Worm (Caenorhabditis elegans) whole organism, early embryonic: ENCODE results near the gene F21C10.13.

Experiments used
- B0310.2 ChIP-seq: sonication (generic microtip); optimal IDR thresholded peaks from 2 replicates; lab custom pipeline; 2016; ENCODE audit warnings: mild to moderate bottlenecking, missing genetic modification characterization, missing compliant biosample characterization
- F13C5.2 ChIP-seq: sonication (generic microtip); optimal IDR thresholded peaks from 2 replicates; lab custom pipeline; 2017; ENCODE audit warnings: mild to moderate bottlenecking, missing genetic modification characterization, inconsistent platforms, missing compliant biosample characterization
- aly-1 ChIP-seq: sonication (generic microtip); optimal IDR thresholded peaks from 2 replicates; lab custom pipeline; 2016; ENCODE audit warnings: missing genetic modification characterization, missing compliant biosample characterization
- ama-1 ChIP-seq: fragments of 150-350 bp; optimal IDR thresholded peaks from 2 replicates; lab custom pipeline; 2014
- ceh-13 ChIP-seq: fragments of 200-800 bp; sonication (Bioruptor generic); optimal IDR thresholded peaks from 2 replicates; lab custom pipeline; 2018; ENCODE audit warnings: mild to moderate bottlenecking, missing genetic modification characterization, missing compliant biosample characterization
- ceh-36 ChIP-seq: sonication (generic microtip); optimal IDR thresholded peaks from 2 replicates; lab custom pipeline; 2016; ENCODE audit warnings: missing genetic modification characterization, inconsistent platforms, missing compliant biosample characterization
- ets-7 ChIP-seq: sonication (generic microtip); optimal IDR thresholded peaks from 2 replicates; lab custom pipeline; 2016; ENCODE audit warnings: missing genotype, missing genetic modification characterization, missing compliant biosample characterization
- flt-1 ChIP-seq: fragments of 200-800 bp; sonication (Bioruptor generic); IDR thresholded peaks from 2 replicates; pipeline ENCODE4 v1.3.6; 2022; ENCODE audit warnings: missing genetic modification characterization, missing compliant biosample characterization
- hmbx-1 ChIP-seq: sonication (generic microtip); optimal IDR thresholded peaks from 2 replicates; lab custom pipeline; 2016; ENCODE audit warnings: mild to moderate bottlenecking, missing genetic modification characterization, missing compliant biosample characterization
- hmg-4 ChIP-seq: fragments of 200-800 bp; sonication (Bioruptor generic); optimal IDR thresholded peaks from 2 replicates; lab custom pipeline; 2018; ENCODE audit warnings: mild to moderate bottlenecking, missing genetic modification characterization, missing compliant biosample characterization
- hnd-1 ChIP-seq: sonication (generic microtip); optimal IDR thresholded peaks from 2 replicates; lab custom pipeline; 2016; ENCODE audit warnings: missing genetic modification characterization, missing compliant biosample characterization
- pes-1 ChIP-seq: fragments of 200-800 bp; sonication (Bioruptor generic); IDR thresholded peaks from 2 replicates; pipeline ENCODE4 v1.3.6; 2022; ENCODE audit warnings: missing genetic modification reagents, missing genetic modification characterization, missing compliant biosample characterization
- scrt-1 ChIP-seq: fragments of 200-800 bp; sonication (Bioruptor generic); IDR thresholded peaks from 2 replicates; pipeline ENCODE4 v1.3.6; 2022; ENCODE audit warnings: missing genetic modification characterization, missing compliant biosample characterization
- sea-1 ChIP-seq: fragments of 200-800 bp; sonication (Bioruptor generic); conservative IDR thresholded peaks from 2 replicates; pipeline ENCODE4 v1.3.6; 2022; ENCODE audit warnings: missing genetic modification characterization, missing compliant biosample characterization
- tbx-11 ChIP-seq: fragments of 200-800 bp; sonication (Bioruptor generic); IDR thresholded peaks from 2 replicates; pipeline ENCODE4 v1.3.6; 2022; ENCODE audit warnings: missing genetic modification characterization, missing compliant biosample characterization
- tbx-37 ChIP-seq: fragments of 200-800 bp; sonication (Bioruptor generic); conservative IDR thresholded peaks from 2 replicates; pipeline ENCODE4 v1.3.6; 2022; ENCODE audit warnings: missing genetic modification reagents, missing genetic modification characterization, missing compliant biosample characterization
- tra-4 ChIP-seq: sonication (generic microtip); optimal IDR thresholded peaks from 2 replicates; lab custom pipeline; 2017; ENCODE audit warnings: missing genetic modification characterization, missing compliant biosample characterization

Gene F21C10.13

DNA sequence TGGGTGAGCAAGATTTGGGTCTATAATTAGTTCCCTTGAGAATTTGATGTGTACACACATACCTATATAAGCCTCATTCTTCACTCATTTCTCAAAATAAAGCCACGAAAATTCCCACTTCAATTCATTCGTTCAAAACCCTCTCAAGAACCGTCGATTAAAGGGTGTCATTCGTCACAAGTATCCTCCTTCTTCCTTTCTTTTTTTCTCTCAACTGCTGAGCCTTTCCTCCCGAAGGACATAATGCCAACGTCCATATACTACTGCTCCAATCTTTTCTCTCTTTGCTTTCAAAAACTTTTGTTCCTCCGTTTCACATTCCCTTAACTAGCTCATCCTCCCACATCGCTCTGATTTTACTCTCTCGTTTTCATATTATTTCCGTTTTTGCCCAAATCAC lies 29.9 kb upstream of the F21C10.13 start, which contains the start of gene T27E4.1:
TSS of gene T27E4.1 (plus strand) at position 137 of the 400 bp plus-strand sequence.
- TF ChIP-seq flt-1 (GFP tag; lab: Robert Waterston, UW) (no peak), hmg-4 (GFP tag; lab: Kevin White, UChicago) (no peak), sea-1 (GFP tag; lab: Robert Waterston, UW) (no peak), hmbx-1 (tag; lab: Kevin White, UChicago) (no peak), ets-7 (tag; lab: Kevin White, UChicago) (no peak), ama-1 (lab: Kevin White, UChicago) (no peak), pes-1 (no peak), F13C5.2 (no peak), hnd-1 (no peak), tbx-11 (GFP tag; lab: Robert Waterston, UW) (no peak), B0310.2 (tag; lab: Kevin White, UChicago) (no peak), aly-1 (tag; lab: Kevin White, UChicago) (no peak), tra-4 (no peak), ceh-36 (tag; lab: Kevin White, UChicago) (no peak), ceh-13 (no peak), scrt-1 (GFP tag; lab: Robert Waterston, UW) (no peak)

ce11 chrV:9094060-9094628 lies 28.0 kb upstream of the F21C10.13 start:
- TF ChIP-seq F13C5.2 (no peak), pes-1 (no peak), tbx-11 (GFP tag; lab: Robert Waterston, UW) (no peak), tbx-37 (no peak), hnd-1 (no peak), hmg-4 (GFP tag; lab: Kevin White, UChicago) (no peak), ceh-13 (no peak), ets-7 (tag; lab: Kevin White, UChicago) (no peak), sea-1 (GFP tag; lab: Robert Waterston, UW) (no peak), hmbx-1 (tag; lab: Kevin White, UChicago) (no peak), scrt-1 (GFP tag; lab: Robert Waterston, UW) (no peak), ama-1 (lab: Kevin White, UChicago) (no peak), ceh-36 (tag; lab: Kevin White, UChicago) (no peak), aly-1 (tag; lab: Kevin White, UChicago) (no peak), flt-1 (GFP tag; lab: Robert Waterston, UW) (no peak), B0310.2 (tag; lab: Kevin White, UChicago) (no peak)

DNA sequence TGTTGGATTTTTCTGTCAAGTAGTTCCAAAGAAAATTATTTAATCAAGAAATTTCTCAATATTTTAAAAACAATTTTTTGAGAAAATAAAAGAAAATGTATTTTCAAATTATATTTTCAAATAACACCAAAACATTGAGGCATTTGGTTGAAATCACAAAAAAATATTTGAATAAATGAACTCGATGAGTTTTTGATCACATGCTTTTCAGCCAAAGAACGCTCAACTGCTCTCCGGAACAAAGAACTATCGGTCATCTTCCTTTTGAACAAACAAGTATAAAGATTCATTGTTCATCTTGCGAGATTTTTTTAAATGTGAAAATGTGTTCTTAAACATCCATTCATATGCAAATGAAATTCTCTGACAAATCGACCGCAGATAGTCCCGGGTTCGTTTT lies 27.1 kb upstream of the F21C10.13 start:
- no peak for TF ChIP-seq B0310.2 (tag; lab: Kevin White, UChicago)
- TF ChIP-seq ama-1 (lab: Kevin White, UChicago), result no peak
- no peak for TF ChIP-seq ets-7 (tag; lab: Kevin White, UChicago)
- no peak for TF ChIP-seq ceh-36 (tag; lab: Kevin White, UChicago)
- no peak for TF ChIP-seq flt-1 (GFP tag; lab: Robert Waterston, UW)
- no peak for TF ChIP-seq tra-4
- no peak for TF ChIP-seq scrt-1 (GFP tag; lab: Robert Waterston, UW)
- TF ChIP-seq aly-1 (tag; lab: Kevin White, UChicago), result no peak
- TF ChIP-seq hmg-4 (GFP tag; lab: Kevin White, UChicago), result no peak
- TF ChIP-seq F13C5.2, result no peak
- no peak for TF ChIP-seq ceh-13
- no peak for TF ChIP-seq pes-1

DNA sequence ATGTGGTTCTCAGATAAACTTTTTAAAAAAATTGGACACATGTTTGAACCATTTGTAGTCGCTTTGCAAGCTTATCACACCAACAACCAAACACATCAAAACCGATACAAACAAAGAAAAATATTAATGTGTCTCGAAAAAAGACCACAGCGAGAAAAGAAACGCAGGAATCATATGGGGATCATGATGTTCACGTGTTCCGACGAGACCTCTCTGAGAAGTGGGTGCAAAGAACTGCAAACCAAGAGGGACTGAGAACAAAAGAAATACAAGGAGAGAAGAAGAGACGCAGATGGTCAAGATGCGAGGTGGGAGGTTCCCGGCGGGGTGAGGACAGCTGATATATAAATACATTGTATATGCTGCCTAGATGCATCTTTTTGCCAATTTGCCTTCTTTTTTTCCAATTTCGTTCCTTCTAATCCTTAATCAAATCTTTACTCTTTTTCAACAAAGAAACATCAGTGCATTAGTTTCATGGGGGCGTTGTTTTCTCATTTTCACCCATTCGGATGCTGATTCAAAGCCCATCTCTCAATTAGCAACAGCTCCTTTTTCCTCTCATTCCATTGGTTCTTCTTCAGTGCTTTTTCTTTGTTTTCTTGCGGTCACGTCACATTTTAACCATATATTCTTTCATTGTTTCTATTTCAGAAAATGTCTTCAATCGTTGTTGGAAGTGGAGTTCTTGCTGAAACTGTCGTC lies 26.3 kb upstream of the F21C10.13 start, which contains the start of gene F21C10.10:
TSS of gene F21C10.10 (plus strand) at position 655 of the 705 bp plus-strand sequence.
- TF ChIP-seq tbx-11 (GFP tag; lab: Robert Waterston, UW), result no peak
- peak; percentile 24 for TF ChIP-seq aly-1 (tag; lab: Kevin White, UChicago)
- no peak for TF ChIP-seq ceh-36 (tag; lab: Kevin White, UChicago)
- no peak for TF ChIP-seq tbx-37
- TF ChIP-seq F13C5.2, result peak; percentile 30

- TF ChIP-seq tbx-11 (GFP tag; lab: Robert Waterston, UW) (no peak), hmbx-1 (tag; lab: Kevin White, UChicago) (no peak), F13C5.2 (no peak), sea-1 (GFP tag; lab: Robert Waterston, UW) (no peak), hmg-4 (GFP tag; lab: Kevin White, UChicago) (no peak), ceh-13 (no peak)
These were observed 25.4 kb upstream of the F21C10.13 start for ce11 chrV:9096674-9097073.

ce11 chrV:9097213-9097612 lies 24.9 kb upstream of the F21C10.13 start:
- TF ChIP-seq ceh-13 (no peak), hmbx-1 (tag; lab: Kevin White, UChicago) (no peak), aly-1 (tag; lab: Kevin White, UChicago) (no peak), F13C5.2 (no peak), tra-4 (no peak), ets-7 (tag; lab: Kevin White, UChicago) (no peak)

ce11 chrV:9098280-9098973 lies 23.7 kb upstream of the F21C10.13 start, which contains the start of gene F21C10.9:
Gene F21C10.9, minus strand, starts transcription at chrV:9098696.
- no peak for TF ChIP-seq ceh-36 (tag; lab: Kevin White, UChicago)
- no peak for TF ChIP-seq B0310.2 (tag; lab: Kevin White, UChicago)
- TF ChIP-seq hmbx-1 (tag; lab: Kevin White, UChicago), result no peak
- no peak for TF ChIP-seq ceh-13
- TF ChIP-seq pes-1, result no peak
- TF ChIP-seq hnd-1, result no peak
- no peak for TF ChIP-seq F13C5.2
- TF ChIP-seq tra-4, result no peak
- TF ChIP-seq flt-1 (GFP tag; lab: Robert Waterston, UW), result no peak
- no peak for TF ChIP-seq aly-1 (tag; lab: Kevin White, UChicago)
- no peak for TF ChIP-seq hmg-4 (GFP tag; lab: Kevin White, UChicago)
